Fruit fly (Drosophila melanogaster) whole organism, embryonic: ENCODE results near the gene CG15880.

Source experiments
- Adf1 ChIP-seq: fragments of 200-800 bp; sonication (Bioruptor generic); IDR thresholded peaks from 2 replicates; pipeline ENCODE4 v1.3.6; 2022; ENCODE audit warnings: missing biosample characterization, missing genetic modification characterization
- CG10267 ChIP-seq: fragments of 200-800 bp; sonication (Bioruptor generic); optimal IDR thresholded peaks from 2 replicates; lab custom pipeline; 2018; ENCODE audit warnings: missing biosample characterization, mild to moderate bottlenecking, missing genetic modification characterization, moderate library complexity
- CG10543 ChIP-seq: fragments of 200-800 bp; sonication (Bioruptor generic); optimal IDR thresholded peaks from 3 replicates; lab custom pipeline; 2017; ENCODE audit warnings: missing biosample characterization, mild to moderate bottlenecking, missing genetic modification characterization, moderate library complexity
- CG14710 ChIP-seq: fragments of 200-800 bp; sonication (Bioruptor generic); optimal IDR thresholded peaks from 3 replicates; lab custom pipeline; 2019; ENCODE audit warnings: missing biosample characterization, mild to moderate bottlenecking, missing genetic modification characterization, moderate library complexity
- CG15514 ChIP-seq: fragments of 200-800 bp; sonication (Bioruptor generic); optimal IDR thresholded peaks from 3 replicates; lab custom pipeline; 2017; ENCODE audit warnings: missing biosample characterization, missing genetic modification characterization, mild to moderate bottlenecking, moderate library complexity, missing genetic modification reagents
- CG1603 ChIP-seq: fragments of 200-800 bp; sonication (Bioruptor generic); optimal IDR thresholded peaks from 2 replicates; lab custom pipeline; 2019; ENCODE audit warnings: missing biosample characterization, mild to moderate bottlenecking, missing genetic modification characterization, moderate library complexity
- CG18011 ChIP-seq: fragments of 200-800 bp; sonication (Bioruptor generic); optimal IDR thresholded peaks from 2 replicates; lab custom pipeline; 2017; ENCODE audit warnings: missing biosample characterization, missing genetic modification characterization, mild to moderate bottlenecking, moderate library complexity, missing genotype
- CG18764 ChIP-seq: fragments of 200-800 bp; sonication (Bioruptor generic); optimal IDR thresholded peaks from 3 replicates; lab custom pipeline; 2016; ENCODE audit warnings: missing biosample characterization, missing genetic modification characterization
- CG2116 ChIP-seq: fragments of 200-800 bp; sonication (Bioruptor generic); optimal IDR thresholded peaks from 3 replicates; lab custom pipeline; 2018; ENCODE audit warnings: missing biosample characterization, mild to moderate bottlenecking, missing genetic modification characterization
- CG2129 ChIP-seq: fragments of 200-800 bp; sonication (Bioruptor generic); IDR thresholded peaks from 2 replicates; pipeline ENCODE4 v1.3.6; 2022; ENCODE audit warnings: missing biosample characterization, missing genetic modification characterization; ENCODE audit not compliant: partially characterized antibody
- CG31441 ChIP-seq: fragments of 200-800 bp; sonication (Bioruptor generic); IDR thresholded peaks from 2 replicates; pipeline ENCODE4 v1.3.6; 2022; ENCODE audit warnings: missing biosample characterization, missing genetic modification characterization
- CG3163 ChIP-seq: fragments of 200-800 bp; sonication (Bioruptor generic); optimal IDR thresholded peaks from 3 replicates; lab custom pipeline; 2016; ENCODE audit warnings: missing biosample characterization, missing genetic modification characterization
- CG5245 ChIP-seq: fragments of 200-800 bp; sonication (Bioruptor generic); optimal IDR thresholded peaks from 3 replicates; lab custom pipeline; 2016; ENCODE audit warnings: missing biosample characterization, missing genetic modification characterization
- CG6813 ChIP-seq: fragments of 200-800 bp; sonication (Bioruptor generic); optimal IDR thresholded peaks from 2 replicates; lab custom pipeline; 2017; ENCODE audit warnings: missing biosample characterization, missing genetic modification characterization, mild to moderate bottlenecking, moderate library complexity, missing genetic modification reagents
- CG8290 ChIP-seq, 3 experiments: fragments of 200-800 bp; sonication (Bioruptor generic); optimal IDR thresholded peaks; 2 replicates each; lab custom pipeline; 2016 to 2019; ENCODE audit warnings: missing biosample characterization in 3 of 3, missing genetic modification characterization in 3 of 3, mild to moderate bottlenecking in 2 of 3, moderate library complexity in 1 of 3
- Doc2 ChIP-seq: fragments of 200-800 bp; sonication (Bioruptor generic); IDR thresholded peaks from 2 replicates; pipeline ENCODE4 v1.3.6; 2022; ENCODE audit warnings: missing biosample characterization, missing genetic modification characterization
- Dp ChIP-seq: fragments of 200-800 bp; sonication (Bioruptor generic); optimal IDR thresholded peaks from 2 replicates; lab custom pipeline; 2018; ENCODE audit warnings: missing biosample characterization, mild to moderate bottlenecking, missing genetic modification characterization, moderate library complexity
- GATAe ChIP-seq: fragments of 200-800 bp; sonication (Bioruptor generic); conservative IDR thresholded peaks from 2 replicates; pipeline ENCODE4 v1.3.6; 2022; ENCODE audit warnings: missing biosample characterization, missing genetic modification characterization
- Hr78 ChIP-seq, 2 experiments: fragments of 200-800 bp in 1 of 2; fragments of >200 bp in 1 of 2; sonication (Bioruptor generic) in 1 of 2; optimal IDR thresholded peaks; 2 replicates each; lab custom pipeline; 2017 to 2019; ENCODE audit warnings: missing biosample characterization in 2 of 2, missing genetic modification characterization in 2 of 2, mild to moderate bottlenecking in 1 of 2, moderate library complexity in 1 of 2
- Med ChIP-seq: fragments of 200-800 bp; sonication (Bioruptor generic); peaks from one replicate; lab custom pipeline; 2016; ENCODE audit warnings: missing biosample characterization, missing genetic modification characterization, mild to moderate bottlenecking, inconsistent platforms, moderate library complexity
- Nf-YA ChIP-seq: fragments of 200-800 bp; sonication (Bioruptor generic); IDR thresholded peaks from 2 replicates; pipeline ENCODE4 v1.3.6; 2022; ENCODE audit warnings: missing biosample characterization, missing genetic modification characterization
- Trl ChIP-seq, 3 experiments: fragments of >200 bp in 2 of 3; fragments of 200-800 bp in 1 of 3; sonication (Bioruptor generic) in 1 of 3; optimal IDR thresholded peaks; 2 replicates in 1 of 3; 3 replicates in 2 of 3; lab custom pipeline; 2016 to 2017; ENCODE audit warnings: missing biosample characterization in 1 of 3, missing genetic modification characterization in 1 of 3
- al ChIP-seq: fragments of 200-800 bp; sonication (Bioruptor generic); IDR thresholded peaks from 2 replicates; pipeline ENCODE4 v1.3.6; 2022; ENCODE audit warnings: missing biosample characterization, missing genetic modification characterization
- caup ChIP-seq: fragments of 200-800 bp; sonication (Bioruptor generic); optimal IDR thresholded peaks from 3 replicates; lab custom pipeline; 2017; ENCODE audit warnings: missing biosample characterization, mild to moderate bottlenecking, missing genetic modification characterization, moderate library complexity; ENCODE audit not compliant: severe bottlenecking
- crol ChIP-seq: fragments of 200-800 bp; sonication (Bioruptor generic); IDR thresholded peaks from 2 replicates; pipeline ENCODE4 v1.3.6; 2022; ENCODE audit warnings: missing biosample characterization, missing genetic modification characterization
- dysf ChIP-seq: fragments of 200-800 bp; sonication (Bioruptor generic); IDR thresholded peaks from 3 replicates; pipeline ENCODE4 v1.3.6; 2022; ENCODE audit warnings: missing biosample characterization, missing genetic modification characterization
- fd102C ChIP-seq: fragments of 200-800 bp; sonication (Bioruptor generic); optimal IDR thresholded peaks from 2 replicates; lab custom pipeline; 2018; ENCODE audit warnings: missing biosample characterization, mild to moderate bottlenecking, missing genetic modification characterization, moderate library complexity
- ftz-f1 ChIP-seq: fragments of 200-800 bp; sonication (Bioruptor generic); optimal IDR thresholded peaks from 2 replicates; lab custom pipeline; 2016; ENCODE audit warnings: missing biosample characterization, missing genetic modification characterization
- gcm2 ChIP-seq: fragments of 200-800 bp; sonication (Bioruptor generic); optimal IDR thresholded peaks from 2 replicates; lab custom pipeline; 2016; ENCODE audit warnings: missing biosample characterization, missing genetic modification characterization
- gfzf ChIP-seq: fragments of 200-800 bp; sonication (Bioruptor generic); optimal IDR thresholded peaks from 2 replicates; lab custom pipeline; 2016; ENCODE audit warnings: missing biosample characterization, mild to moderate bottlenecking, missing genetic modification characterization, moderate library complexity
- grn ChIP-seq: fragments of 200-800 bp; sonication (Bioruptor generic); optimal IDR thresholded peaks from 3 replicates; lab custom pipeline; 2017; ENCODE audit warnings: missing biosample characterization, missing genetic modification characterization
- gro ChIP-seq: fragments of 200-800 bp; sonication (Bioruptor generic); optimal IDR thresholded peaks from 2 replicates; lab custom pipeline; 2016; ENCODE audit warnings: missing biosample characterization, missing genetic modification characterization
- hb ChIP-seq: fragments of 200-800 bp; sonication (Bioruptor generic); IDR thresholded peaks from 3 replicates; pipeline ENCODE4 v1.3.6; 2022; ENCODE audit warnings: missing biosample characterization, missing genetic modification characterization; ENCODE audit not compliant: partially characterized antibody
- lab ChIP-seq: fragments of 200-800 bp; sonication (Bioruptor generic); optimal IDR thresholded peaks from 3 replicates; lab custom pipeline; 2017; ENCODE audit warnings: missing biosample characterization, missing genetic modification characterization, mild to moderate bottlenecking, moderate library complexity, missing genetic modification reagents
- lbe ChIP-seq: fragments of 200-800 bp; sonication (Bioruptor generic); optimal IDR thresholded peaks from 2 replicates; lab custom pipeline; 2016; ENCODE audit warnings: missing biosample characterization, mild to moderate bottlenecking, missing genetic modification characterization
- mirr ChIP-seq: fragments of 200-800 bp; sonication (Bioruptor generic); optimal IDR thresholded peaks from 3 replicates; lab custom pipeline; 2018; ENCODE audit warnings: missing biosample characterization, mild to moderate bottlenecking, missing genetic modification characterization
- otp ChIP-seq: fragments of 200-800 bp; sonication (Bioruptor generic); IDR thresholded peaks from 3 replicates; pipeline ENCODE4, ENCODE4 v1.3.6; 2022; ENCODE audit warnings: missing biosample characterization, missing genetic modification characterization
- pzg ChIP-seq: fragments of 200-800 bp; sonication (Bioruptor generic); optimal IDR thresholded peaks from 3 replicates; lab custom pipeline; 2018; ENCODE audit warnings: missing biosample characterization, mild to moderate bottlenecking, missing genetic modification characterization, moderate library complexity
- rib ChIP-seq: fragments of 200-800 bp; sonication (Bioruptor generic); IDR thresholded peaks from 2 replicates; pipeline ENCODE4 v1.3.6; 2022; ENCODE audit warnings: missing biosample characterization, missing genetic modification characterization
- sob ChIP-seq: fragments of 200-800 bp; sonication (Bioruptor generic); IDR thresholded peaks from 2 replicates; pipeline ENCODE4 v1.3.6; 2022; ENCODE audit warnings: missing biosample characterization, missing genetic modification characterization
- stwl ChIP-seq: fragments of 200-800 bp; sonication (Bioruptor generic); optimal IDR thresholded peaks from 3 replicates; lab custom pipeline; 2018; ENCODE audit warnings: missing biosample characterization, mild to moderate bottlenecking, missing genetic modification characterization, moderate library complexity
- sug ChIP-seq: fragments of 200-800 bp; optimal IDR thresholded peaks from 2 replicates; lab custom pipeline; 2019; ENCODE audit warnings: missing biosample characterization, mild to moderate bottlenecking, missing genetic modification characterization, moderate library complexity
- vvl ChIP-seq: fragments of 200-800 bp; sonication (Bioruptor generic); IDR thresholded peaks from 2 replicates; pipeline ENCODE4 v1.3.6; 2022; ENCODE audit warnings: missing biosample characterization, missing genetic modification characterization
- wek ChIP-seq: fragments of 200-800 bp; sonication (Bioruptor generic); optimal IDR thresholded peaks from 3 replicates; lab custom pipeline; 2018; ENCODE audit warnings: missing biosample characterization, mild to moderate bottlenecking, missing genetic modification characterization, moderate library complexity
- zfh1 ChIP-seq: fragments of 200-800 bp; sonication (Bioruptor generic); IDR thresholded peaks from 3 replicates; pipeline ENCODE4 v1.3.6; 2022; ENCODE audit warnings: missing biosample characterization, missing genetic modification characterization

CG15880 gene

dm6 chr2L:810277-810676, 7.5 kb downstream of the CG15880 start, which contains the start of gene Nnf1b:
TSS of gene Nnf1b (plus strand) at chr2L:810577.
- TF ChIP-seq CG18011 (GFP tag; lab: Kevin White, UChicago) (no peak), CG5245 (GFP tag; lab: Kevin White, UChicago) (no peak), CG10267 (tag; lab: Kevin White, UChicago) (peak; percentile 4), vvl (GFP tag; lab: Robert Waterston, UW) (peak; percentile 38; the same call in 1 of the 2 replicates), CG6813 (GFP tag; lab: Kevin White, UChicago) (no peak), gfzf (peak; percentile 49), CG31441 (GFP tag; lab: Robert Waterston, UW) (no peak), stwl (tag; lab: Kevin White, UChicago) (peak; percentile 35), Dp (GFP tag; lab: Kevin White, UChicago) (peak; percentile 22), CG14710 (tag; lab: Kevin White, UChicago) (peak; percentile 9), gro (GFP tag; lab: Kevin White, UChicago) (no peak), Nf-YA (GFP tag; lab: Robert Waterston, UW) (no peak), wek (GFP tag; lab: Kevin White, UChicago) (peak; percentile 86), pzg (GFP tag; lab: Kevin White, UChicago) (peak; percentile 19), grn (peak; percentile 28), al (GFP tag; lab: Robert Waterston, UW) (no peak), Med (GFP tag; lab: Kevin White, UChicago) (peak; percentile 35), CG1603 (peak; percentile 7)

dm6 chr2L:790698-791097, 27.1 kb downstream of the CG15880 start, which contains the start of gene Pkg21D:
TSS of gene Pkg21D (minus strand) at chr2L:790798.
- TF ChIP-seq CG3163 (GFP tag; lab: Kevin White, UChicago) (peak; percentile 56), Trl (optimal IDR thresholded peaks at IDR 0.05; lab: Kevin White, UChicago) (peak in 1 of 2 experiments; percentile 23), Trl (GFP tag; optimal IDR thresholded peaks at IDR 0.05; lab: Kevin White, UChicago) (no peak), caup (no peak)
- TF ChIP-seq, all 482 proteins: peak for 2

dm6 chr2L:789966-790365, 27.8 kb downstream of the CG15880 start:
- TF ChIP-seq lab (GFP tag; lab: Kevin White, UChicago) = peak; percentile 43
- peak; percentile 5 for TF ChIP-seq CG15514 (GFP tag; lab: Kevin White, UChicago)
- TF ChIP-seq CG8290 (GFP tag; optimal IDR thresholded peaks at IDR 0.05; lab: Kevin White, UChicago) = no peak
- TF ChIP-seq CG8290 (tag; optimal IDR thresholded peaks at IDR 0.05; lab: Kevin White, UChicago) = peak in 1 of 2 experiments; percentile 9
- TF ChIP-seq CG2129 (GFP tag; lab: Robert Waterston, UW) = no peak
- TF ChIP-seq Doc2 (GFP tag; lab: Robert Waterston, UW) = no peak
- peak; percentile 30 for TF ChIP-seq ftz-f1 (GFP tag; lab: Kevin White, UChicago)
- TF ChIP-seq Hr78 (GFP tag; optimal IDR thresholded peaks at IDR 0.05; lab: Kevin White, UChicago) = peak in 1 of 2 experiments; percentile 49
- TF ChIP-seq gcm2 (GFP tag; lab: Kevin White, UChicago) = no peak
- no peak for TF ChIP-seq CG18764 (GFP tag; lab: Kevin White, UChicago)
- peak; percentile 75 for TF ChIP-seq mirr
- TF ChIP-seq sob (GFP tag; lab: Robert Waterston, UW) = peak; percentile 41; the same call in 1 of the 2 replicates
- peak; percentile 55 for TF ChIP-seq sug (tag; lab: Kevin White, UChicago)
- TF ChIP-seq CG10543 (GFP tag; lab: Kevin White, UChicago) = peak; percentile 38
- TF ChIP-seq hb (GFP tag; lab: Robert Waterston, UW) = no peak
- TF ChIP-seq dysf (GFP tag; lab: Robert Waterston, UW) = no peak
- peak; percentile 30; the same call in 1 of the 2 replicates for TF ChIP-seq Adf1 (GFP tag; lab: Robert Waterston, UW)
- TF ChIP-seq crol (GFP tag; lab: Robert Waterston, UW) = peak; percentile 72
- TF ChIP-seq fd102C = no peak
- TF ChIP-seq CG2116 (GFP tag; lab: Kevin White, UChicago) = no peak
- 0 out of 2 replicates have a peak, but pooled peaks have one; percentile 14 for TF ChIP-seq rib (GFP tag; lab: Robert Waterston, UW)
- peak; percentile 65 for TF ChIP-seq GATAe (GFP tag; lab: Robert Waterston, UW)
- TF ChIP-seq zfh1 (GFP tag; lab: Robert Waterston, UW) = no peak
- no peak for TF ChIP-seq lbe (GFP tag; lab: Kevin White, UChicago)
- 0 out of 3 replicates have a peak, but pooled peaks have one; percentile 4 for TF ChIP-seq otp
- TF ChIP-seq, all 482 proteins: peak for 14
